Fruit fly (Drosophila melanogaster): ENCODE results near the gene CG6621.

The CG6621 gene

dm6 chr3R:10862773-10863445 is 30.4 kb downstream of the CG6621 start, which contains the start of gene CG6574 (continued):
- peak; percentile 17 for TF ChIP-seq CG3838 (GFP tag; optimal IDR thresholded peaks at IDR 0.05)

- no peak for TF ChIP-seq lola (GFP tag; optimal IDR thresholded peaks at IDR 0.05)
- no peak for TF ChIP-seq CG8924 (tag; optimal IDR thresholded peaks at IDR 0.05)
- TF ChIP-seq btn (GFP tag; optimal IDR thresholded peaks at IDR 0.05): no peak
- no peak for TF ChIP-seq CG9876 (GFP tag; optimal IDR thresholded peaks at IDR 0.05)
- TF ChIP-seq D (optimal IDR thresholded peaks at IDR 0.05): no peak
- TF ChIP-seq D (GFP tag; optimal IDR thresholded peaks at IDR 0.05): no peak
- TF ChIP-seq scrt (GFP tag; optimal IDR thresholded peaks at IDR 0.05): no peak
- no peak for TF ChIP-seq CG4854 (GFP tag; optimal IDR thresholded peaks at IDR 0.05)
- no peak for TF ChIP-seq CG13624 (GFP tag; optimal IDR thresholded peaks at IDR 0.05)
- TF ChIP-seq dmrt11E (tag; optimal IDR thresholded peaks at IDR 0.05): no peak
- TF ChIP-seq CG15011 (GFP tag; optimal IDR thresholded peaks at IDR 0.05): no peak
- no peak for TF ChIP-seq Vsx1 (GFP tag; optimal IDR thresholded peaks at IDR 0.05)
- no peak for TF ChIP-seq slbo (GFP tag; IDR thresholded peaks at IDR 0.05)
- no peak for TF ChIP-seq CG10147 (GFP tag; optimal IDR thresholded peaks at IDR 0.05)
- TF ChIP-seq cato (GFP tag; optimal IDR thresholded peaks at IDR 0.05; ENCODE audit: borderline replicate concordance): no peak
- TF ChIP-seq ssp (GFP tag; IDR thresholded peaks at IDR 0.05): no peak
- TF ChIP-seq Dll (GFP tag; IDR thresholded peaks at IDR 0.05; ENCODE audit: partially characterized antibody): no peak
- no peak for TF ChIP-seq CG17359 (tag; optimal IDR thresholded peaks at IDR 0.05)
- TF ChIP-seq Ptx1 (GFP tag; IDR thresholded peaks at IDR 0.05): no peak
- no peak for TF ChIP-seq abd-A (tag; optimal IDR thresholded peaks at IDR 0.05)
- TF ChIP-seq CG2875 (GFP tag; optimal IDR thresholded peaks at IDR 0.05): no peak
Measured at dm6 chr3R:10859713-10860112, 33.6 kb downstream of the CG6621 start, which contains the start of gene CG14694. Gene CG14694, minus strand, starts transcription at chr3R:10859813.

- TF ChIP-seq nerfin-1 (tag; optimal IDR thresholded peaks at IDR 0.05): peak; percentile 83
- no peak for TF ChIP-seq Stat92E (GFP tag; optimal IDR thresholded peaks at IDR 0.05)
- TF ChIP-seq CG14965 (GFP tag; optimal IDR thresholded peaks at IDR 0.05; ENCODE audit: borderline replicate concordance): no peak
- no peak for TF ChIP-seq salm (tag; optimal IDR thresholded peaks at IDR 0.05)
- TF ChIP-seq CG12744 (GFP tag; optimal IDR thresholded peaks at IDR 0.05): no peak
- peak; percentile 14; the same call in 1 of the 2 replicates for TF ChIP-seq seq (GFP tag; IDR thresholded peaks at IDR 0.05)
- peak; percentile 5 for TF ChIP-seq stwl (tag; optimal IDR thresholded peaks at IDR 0.05)
- TF ChIP-seq NFAT (GFP tag; IDR thresholded peaks at IDR 0.05): no peak
- peak; percentile 62 for TF ChIP-seq cad (GFP tag; optimal IDR thresholded peaks at IDR 0.05)
- TF ChIP-seq fd3F (GFP tag; optimal IDR thresholded peaks at IDR 0.05): no peak
- TF ChIP-seq phol (tag; optimal IDR thresholded peaks at IDR 0.05): peak; percentile 74
- peak in 1 of 2 experiments; percentile 76 for TF ChIP-seq crp (GFP tag; optimal IDR thresholded peaks at IDR 0.05)
- TF ChIP-seq trem (tag; optimal IDR thresholded peaks at IDR 0.05): peak; percentile 48
- TF ChIP-seq gfzf (GFP tag; optimal IDR thresholded peaks at IDR 0.05): peak; percentile 16
- TF ChIP-seq D (optimal IDR thresholded peaks at IDR 0.05): peak; percentile 13
- TF ChIP-seq D (GFP tag; optimal IDR thresholded peaks at IDR 0.05): no peak
- TF ChIP-seq inv (GFP tag; IDR thresholded peaks at IDR 0.05; ENCODE audit: partially characterized antibody): no peak
- TF ChIP-seq Dp (GFP tag; optimal IDR thresholded peaks at IDR 0.05): peak; percentile 7
- TF ChIP-seq MESR4 (GFP tag; optimal IDR thresholded peaks at IDR 0.05): peak; percentile 29
- peak; percentile 33 for TF ChIP-seq YL-1 (GFP tag; optimal IDR thresholded peaks at IDR 0.05)
Measured at dm6 chr3R:10856618-10857017, 36.7 kb downstream of the CG6621 start, which contains the start of gene CG4570. Gene CG4570, plus strand, starts transcription at chr3R:10856807.
